Fruit fly (Drosophila melanogaster): ENCODE results near the gene alpha-Spec.

DNA sequence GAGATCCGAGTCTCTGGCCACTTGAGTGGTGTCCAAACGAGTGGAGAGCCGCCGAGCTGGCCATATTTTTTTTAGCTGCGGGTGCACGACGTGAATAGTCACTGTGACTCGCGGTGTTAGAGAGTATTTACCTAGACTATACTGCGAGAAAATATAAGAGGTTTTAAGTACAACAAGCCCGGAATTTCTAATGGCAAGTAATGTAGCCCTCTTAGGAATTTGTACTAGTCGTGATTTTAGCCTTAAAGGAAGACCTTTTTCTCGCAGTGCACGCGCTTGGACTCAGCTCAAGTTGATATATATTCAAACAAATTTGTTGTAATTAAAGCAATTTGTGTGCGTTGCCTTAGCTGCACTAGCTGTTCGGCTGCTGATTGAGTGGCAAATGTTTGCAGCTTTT lies 49.5 kb upstream of the alpha-Spec start:
- no peak for TF ChIP-seq toe (GFP tag; optimal IDR thresholded peaks at IDR 0.05)
- TF ChIP-seq pad (GFP tag; optimal IDR thresholded peaks at IDR 0.05), result no peak
- TF ChIP-seq Mnt (GFP tag; optimal IDR thresholded peaks at IDR 0.05), result no peak
- no peak for TF ChIP-seq bab1 (GFP tag; optimal IDR thresholded peaks at IDR 0.05)
- TF ChIP-seq kay (GFP tag; ENCODE audit: borderline replicate concordance), result no peak
- TF ChIP-seq Clk (GFP tag; optimal IDR thresholded peaks at IDR 0.05), result no peak
- no peak for TF ChIP-seq CG7101 (tag; optimal IDR thresholded peaks at IDR 0.05)
- TF ChIP-seq CG14711 (tag; optimal IDR thresholded peaks at IDR 0.05), result no peak
- no peak for TF ChIP-seq CG11617 (GFP tag; optimal IDR thresholded peaks at IDR 0.05)

All from whole organism, adult.